Worm (Caenorhabditis elegans): ENCODE results near the gene B0432.10.
"Not testable (repeated sequence)": the region's sequence is repeated elsewhere in the genome, so short reads cannot be mapped to it uniquely, and the experiment has no call there.

The B0432.10 gene

DNA sequence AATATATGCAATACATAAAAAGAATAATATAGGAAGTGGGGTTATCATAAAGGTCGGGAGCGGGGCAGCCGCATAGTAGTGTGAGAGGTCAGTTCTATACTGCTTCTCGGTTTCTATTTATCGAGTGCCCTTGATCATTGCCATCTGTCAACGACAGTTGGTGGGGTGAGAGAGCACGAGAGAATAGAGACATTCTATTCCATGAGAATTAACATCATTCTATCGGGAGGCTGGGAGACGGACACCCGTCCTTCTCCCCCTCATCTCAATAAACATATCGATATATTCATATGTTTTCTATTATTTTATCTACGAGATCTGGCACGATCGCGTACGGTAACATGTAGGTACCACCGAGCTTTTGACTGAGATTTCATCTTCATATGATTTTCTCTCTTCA, 26.0 kb upstream of the B0432.10 start, which contains the start of gene mps-2:
TSS of gene mps-2 (minus strand) at position 101 of the 400 bp plus-strand sequence.
- not testable (repeated sequence) for TF ChIP-seq nhr-77 (tag; optimal IDR thresholded peaks at IDR 0.05); elt-3 (tag; optimal IDR thresholded peaks at IDR 0.05); sma-9 (GFP tag; optimal IDR thresholded peaks at IDR 0.05); sma-9 (tag; optimal IDR thresholded peaks at IDR 0.05)

DNA sequence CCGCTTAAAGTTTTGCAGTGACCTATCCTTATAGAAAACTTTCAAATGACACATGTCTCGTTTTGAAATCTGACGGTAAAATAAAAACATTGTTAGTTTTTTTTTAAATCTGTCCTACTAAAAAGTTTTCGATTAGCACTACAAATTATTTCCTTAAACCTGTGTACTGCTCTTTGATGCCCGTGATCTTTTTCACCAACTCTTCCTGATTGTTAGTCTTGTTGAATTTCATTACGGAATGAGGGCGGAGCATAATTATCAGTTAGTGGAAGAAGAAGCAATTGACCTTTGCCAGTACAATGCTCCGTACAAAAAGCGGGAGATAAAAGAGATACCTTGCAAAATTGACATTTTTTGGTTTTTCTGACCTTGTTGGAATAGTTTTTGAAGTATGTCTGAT, 21.1 kb upstream of the B0432.10 start, which contains the start of gene K01A2.4:
TSS of gene K01A2.4 (plus strand) at position 301 of the 400 bp plus-strand sequence.
- TF ChIP-seq crh-2 (tag; optimal IDR thresholded peaks at IDR 0.05) = no peak

DNA sequence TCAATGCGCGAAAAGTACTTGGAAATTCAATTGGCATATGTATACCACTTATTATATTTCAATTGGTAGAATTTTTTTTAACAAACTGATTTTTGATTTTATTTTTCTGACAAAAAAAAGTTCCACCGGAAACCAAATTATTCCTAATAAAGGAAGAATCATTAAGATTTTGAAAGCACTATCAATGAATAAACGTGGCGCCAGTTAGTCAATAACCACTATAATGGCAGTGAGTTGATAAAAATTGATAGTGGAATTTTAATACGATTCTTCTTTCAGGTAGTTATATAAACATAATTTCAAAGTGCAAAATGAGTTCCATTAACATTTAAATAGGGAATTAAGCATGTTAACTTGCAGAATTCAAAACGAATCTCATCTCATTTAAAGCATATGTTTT, 19.6 kb upstream of the B0432.10 start, which contains the start of gene col-69:
TSS of gene col-69 (minus strand) at position 101 of the 400 bp plus-strand sequence.
- TF ChIP-seq nhr-25 (tag; optimal IDR thresholded peaks at IDR 0.05) (no peak), fos-1 (tag; optimal IDR thresholded peaks at IDR 0.05) (peak; percentile 62), skn-1 (tag; optimal IDR thresholded peaks at IDR 0.05) (no peak)

DNA sequence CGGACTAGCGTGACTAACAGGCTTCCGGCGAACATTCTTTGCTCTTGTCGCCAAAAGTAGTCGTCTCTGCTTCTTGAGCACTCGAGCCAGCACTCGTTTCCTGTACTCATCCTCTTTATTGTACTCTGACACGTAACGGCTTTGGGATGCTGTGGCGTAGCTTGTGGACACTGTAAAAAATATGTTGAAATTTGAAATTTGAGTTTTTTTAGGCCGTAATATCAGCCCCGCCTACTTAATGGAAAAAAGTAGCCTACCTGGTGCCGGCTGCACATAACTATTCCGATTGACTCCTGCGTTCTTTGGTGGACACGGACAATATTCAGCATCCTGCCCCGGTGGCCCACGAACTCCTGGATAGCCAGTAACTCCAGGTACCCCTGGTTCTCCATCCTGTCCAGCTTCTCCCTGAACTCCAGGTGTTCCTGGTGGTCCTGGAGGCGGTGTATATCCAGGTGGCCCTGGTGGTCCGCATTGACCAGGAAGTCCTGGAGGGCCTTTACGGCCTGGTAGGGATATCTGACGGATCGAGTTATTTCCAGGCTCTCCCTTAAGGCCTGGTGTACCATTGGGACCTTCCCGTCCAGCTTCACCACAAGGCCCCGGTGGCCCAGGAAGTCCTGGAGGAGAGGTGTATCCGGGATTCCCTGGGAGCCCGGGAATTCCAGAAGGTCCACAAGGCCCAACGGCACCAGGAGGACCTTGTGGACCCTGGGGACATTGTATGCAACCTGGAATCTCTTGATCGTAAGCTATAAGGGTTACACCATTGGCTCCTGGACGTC, 18.0 kb upstream of the B0432.10 start:
- TF ChIP-seq aly-2 (tag; optimal IDR thresholded peaks at IDR 0.05) = no peak
- no peak for TF ChIP-seq nhr-25 (tag; optimal IDR thresholded peaks at IDR 0.05)

DNA sequence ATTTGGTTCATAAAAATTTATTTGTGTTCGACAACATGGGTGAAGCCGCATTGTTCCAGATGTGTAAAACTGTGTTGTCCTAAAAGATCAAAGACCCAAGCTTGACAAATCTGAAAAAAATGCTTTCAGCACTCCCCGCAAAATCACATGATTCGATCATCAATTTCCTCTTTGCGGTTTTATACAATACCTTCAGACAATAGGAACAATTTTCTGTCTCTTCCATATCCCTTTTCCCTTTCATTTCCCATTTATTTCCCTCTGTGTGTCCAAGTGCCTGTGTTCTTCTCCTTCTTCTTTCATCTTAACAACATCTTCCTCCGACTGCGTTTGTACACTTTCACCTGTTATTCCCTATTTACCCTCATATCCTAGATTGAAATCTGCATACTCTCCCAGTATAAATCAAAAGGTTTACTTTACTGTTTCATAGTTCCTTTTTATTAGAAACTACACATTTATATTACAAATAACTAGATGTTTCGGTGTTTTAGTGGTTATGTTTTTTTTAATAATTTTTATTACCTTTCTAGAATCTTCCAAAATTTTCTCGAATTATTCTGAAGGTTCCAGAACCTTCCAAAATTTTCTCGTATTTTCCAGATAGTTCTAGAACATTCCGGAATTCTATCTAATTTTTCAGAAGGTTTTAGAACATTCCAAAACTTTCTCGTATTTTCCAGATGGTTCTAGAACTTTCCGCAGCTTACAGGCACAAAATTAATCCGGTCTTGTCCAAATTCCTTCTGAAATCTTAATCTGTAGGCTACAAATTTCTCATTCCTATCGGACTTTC, 15.1 kb upstream of the B0432.10 start, which contains the start of gene K01A2.5:
TSS of gene K01A2.5 (plus strand) at position 297 of the 796 bp plus-strand sequence.
- TF ChIP-seq sem-4 (tag; optimal IDR thresholded peaks at IDR 0.05) = peak; percentile 66
- TF ChIP-seq nhr-25 (tag; optimal IDR thresholded peaks at IDR 0.05) = peak; percentile 71
- peak; percentile 39 for TF ChIP-seq nhr-21 (tag; optimal IDR thresholded peaks at IDR 0.05)
- no peak for TF ChIP-seq unc-39 (tag; optimal IDR thresholded peaks at IDR 0.05)
- TF ChIP-seq F13H6.1 (tag; optimal IDR thresholded peaks at IDR 0.05) = no peak
- TF ChIP-seq lin-11 (tag; optimal IDR thresholded peaks at IDR 0.05) = no peak
- no peak for TF ChIP-seq nhr-11 (tag; optimal IDR thresholded peaks at IDR 0.05)
- no peak for TF ChIP-seq nhr-237 (tag; optimal IDR thresholded peaks at IDR 0.05)
- peak; percentile 71 for TF ChIP-seq ceh-16 (tag; optimal IDR thresholded peaks at IDR 0.05)
- TF ChIP-seq dmd-4 (tag; optimal IDR thresholded peaks at IDR 0.05) = no peak
- TF ChIP-seq lin-39 (tag; optimal IDR thresholded peaks at IDR 0.05) = no peak
- TF ChIP-seq nhr-23 (tag; optimal IDR thresholded peaks at IDR 0.05) = no peak
- TF ChIP-seq nhr-129 (tag; optimal IDR thresholded peaks at IDR 0.05) = no peak
- no peak for TF ChIP-seq elt-3 (tag; optimal IDR thresholded peaks at IDR 0.05)
- TF ChIP-seq sma-9 (GFP tag; optimal IDR thresholded peaks at IDR 0.05) = peak; percentile 40
- no peak for TF ChIP-seq sma-9 (tag; optimal IDR thresholded peaks at IDR 0.05)
- no peak for TF ChIP-seq unc-62 (GFP tag; optimal IDR thresholded peaks at IDR 0.05)
- TF ChIP-seq alr-1 (tag; optimal IDR thresholded peaks at IDR 0.05) = no peak
- TF ChIP-seq lsy-2 (tag; optimal IDR thresholded peaks at IDR 0.05) = no peak
- no peak for TF ChIP-seq ztf-1 (GFP tag; conservative IDR thresholded peaks at IDR 0.05)
- no peak for TF ChIP-seq ceh-82 (tag; optimal IDR thresholded peaks at IDR 0.05)
- TF ChIP-seq blmp-1 (tag; optimal IDR thresholded peaks at IDR 0.05; ENCODE audit: insufficient read depth) = peak; percentile 99
- peak; percentile 21 for TF ChIP-seq fos-1 (tag; optimal IDR thresholded peaks at IDR 0.05)
- TF ChIP-seq sma-3 (GFP tag; optimal IDR thresholded peaks at IDR 0.05) = no peak
- no peak for TF ChIP-seq mdl-1 (tag; optimal IDR thresholded peaks at IDR 0.05)
- no peak for TF ChIP-seq crh-2 (tag; optimal IDR thresholded peaks at IDR 0.05)

DNA sequence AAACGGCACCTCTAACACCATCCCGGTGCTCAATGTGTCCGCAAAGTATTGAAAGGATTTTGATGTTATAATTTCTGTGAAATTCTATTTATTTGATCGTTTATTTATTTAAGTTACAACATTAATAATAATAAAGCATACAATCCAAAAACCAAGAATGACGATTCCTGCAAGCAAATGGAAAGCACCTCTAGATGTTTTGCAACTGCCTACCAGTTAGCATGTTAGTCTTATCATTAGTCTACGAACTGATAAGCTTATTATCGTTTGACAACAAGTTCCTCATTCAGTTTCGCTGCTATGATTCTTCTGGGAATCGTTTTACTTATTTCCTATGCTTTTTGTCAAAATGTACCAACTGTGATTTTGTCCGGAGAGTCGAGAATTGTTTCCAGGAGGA, 13.6 kb upstream of the B0432.10 start, which contains the start of gene K01A2.6:
TSS of gene K01A2.6 (plus strand) at position 301 of the 400 bp plus-strand sequence.
- TF ChIP-seq lsy-2 (tag; optimal IDR thresholded peaks at IDR 0.05) = no peak
- TF ChIP-seq nhr-6 (tag; optimal IDR thresholded peaks at IDR 0.05) = no peak
- no peak for TF ChIP-seq dmd-4 (tag; optimal IDR thresholded peaks at IDR 0.05)
- no peak for TF ChIP-seq R02D3.7 (tag; optimal IDR thresholded peaks at IDR 0.05)
- TF ChIP-seq sma-3 (GFP tag; optimal IDR thresholded peaks at IDR 0.05) = no peak
- TF ChIP-seq elt-3 (tag; optimal IDR thresholded peaks at IDR 0.05) = no peak
- no peak for TF ChIP-seq unc-39 (tag; optimal IDR thresholded peaks at IDR 0.05)
- TF ChIP-seq snpc-4 (tag; optimal IDR thresholded peaks at IDR 0.05) = no peak
- no peak for TF ChIP-seq mab-5 (tag; optimal IDR thresholded peaks at IDR 0.05)
- no peak for TF ChIP-seq nhr-21 (tag; optimal IDR thresholded peaks at IDR 0.05)
- TF ChIP-seq nhr-23 (tag; optimal IDR thresholded peaks at IDR 0.05) = no peak
- TF ChIP-seq unc-62 (GFP tag; optimal IDR thresholded peaks at IDR 0.05) = no peak
- TF ChIP-seq nhr-10 (tag; optimal IDR thresholded peaks at IDR 0.05) = no peak
- no peak for TF ChIP-seq ztf-4 (tag; optimal IDR thresholded peaks at IDR 0.05)
- TF ChIP-seq nhr-12 (tag; optimal IDR thresholded peaks at IDR 0.05) = no peak

Data from whole organism, L2 larva.